Worm (Caenorhabditis elegans) whole organism, L4 larva: ENCODE results near the gene F38E11.6.

Source experiments
- D1046.2 ChIP-seq: fragments of 200-800 bp; sonication (Bioruptor generic); IDR thresholded peaks from 2 replicates; pipeline ENCODE4 v1.3.6; 2022; ENCODE audit warnings: missing genetic modification characterization, missing compliant biosample characterization
- F44E2.7 ChIP-seq: fragments of 200-800 bp; sonication (Bioruptor generic); IDR thresholded peaks from 2 replicates; pipeline ENCODE4 v2.1.2; 2022; ENCODE audit warnings: missing genetic modification characterization, missing compliant biosample characterization
- F49E8.2 ChIP-seq: sonication (generic microtip); optimal IDR thresholded peaks from 2 replicates; lab custom pipeline; 2016; ENCODE audit warnings: missing compliant biosample characterization, mild to moderate bottlenecking, missing genetic modification characterization, borderline replicate concordance
- T20F7.1 ChIP-seq: fragments of 200-800 bp; sonication (Bioruptor generic); optimal IDR thresholded peaks from 2 replicates; lab custom pipeline; 2018; ENCODE audit warnings: mild to moderate bottlenecking, missing genetic modification characterization, missing compliant biosample characterization
- Y105C5A.15 ChIP-seq: fragments of 200-800 bp; sonication (Bioruptor generic); IDR thresholded peaks from 2 replicates; pipeline ENCODE4 v1.3.6; 2022; ENCODE audit warnings: missing genetic modification characterization, missing compliant biosample characterization
- Y5F2A.4 ChIP-seq: fragments of 200-800 bp; sonication (Bioruptor generic); optimal IDR thresholded peaks from 2 replicates; lab custom pipeline; 2018; ENCODE audit warnings: mild to moderate bottlenecking, missing genetic modification characterization, missing compliant biosample characterization
- Y75B8A.6 ChIP-seq: fragments of 200-800 bp; sonication (Bioruptor generic); IDR thresholded peaks from 2 replicates; pipeline ENCODE4 v1.3.6; 2022; ENCODE audit warnings: missing genetic modification reagents, missing genetic modification characterization, missing compliant biosample characterization
- aha-1 ChIP-seq: fragments of 150-350 bp; peaks from one replicate; lab custom pipeline; 2014; ENCODE audit warnings: missing biosample characterization, missing genetic modification characterization
- aly-2 ChIP-seq: sonication (generic microtip); optimal IDR thresholded peaks from 2 replicates; lab custom pipeline; 2018; ENCODE audit warnings: missing biosample characterization, missing genetic modification characterization
- attf-4 ChIP-seq: sonication (generic microtip); optimal IDR thresholded peaks from 3 replicates; lab custom pipeline; 2017; ENCODE audit warnings: missing biosample characterization, missing genetic modification characterization
- ceh-20 ChIP-seq: fragments of 200-800 bp; sonication (Bioruptor generic); IDR thresholded peaks from 2 replicates; pipeline ENCODE4 v1.3.6; 2022; ENCODE audit warnings: missing genetic modification reagents, missing genetic modification characterization, missing compliant biosample characterization
- ceh-32 ChIP-seq: sonication (generic microtip); optimal IDR thresholded peaks from 2 replicates; lab custom pipeline; 2016; ENCODE audit warnings: mild to moderate bottlenecking, missing genetic modification characterization, missing compliant biosample characterization; ENCODE audit not compliant: poor library complexity
- daf-16 ChIP-seq, 3 experiments: sonication (generic microtip); optimal IDR thresholded peaks; 2 replicates each; lab custom pipeline; 2016 to 2017; ENCODE audit warnings: missing genetic modification characterization in 3 of 3, missing genetic modification reagents in 3 of 3, mild to moderate bottlenecking in 2 of 3, missing compliant biosample characterization in 2 of 3, missing biosample characterization in 1 of 3, moderate library complexity in 1 of 3
- dmd-9 ChIP-seq: fragments of 200-800 bp; sonication (Bioruptor generic); IDR thresholded peaks from 2 replicates; pipeline ENCODE4 v1.3.6; 2022; ENCODE audit warnings: missing genetic modification reagents, missing genetic modification characterization, missing compliant biosample characterization
- dpl-1 ChIP-seq: fragments of 150-350 bp; optimal IDR thresholded peaks from 2 replicates; lab custom pipeline; 2014; ENCODE audit warnings: missing biosample characterization, missing genetic modification reagents, missing genetic modification characterization
- gei-8 ChIP-seq: fragments of 200-800 bp; sonication (Bioruptor generic); optimal IDR thresholded peaks from 2 replicates; lab custom pipeline; 2018; ENCODE audit warnings: mild to moderate bottlenecking, missing genetic modification characterization, missing compliant biosample characterization
- hif-1 ChIP-seq, 2 experiments: sonication (generic microtip); optimal IDR thresholded peaks; 2 replicates each; lab custom pipeline; 2016 to 2017; ENCODE audit warnings: missing compliant biosample characterization in 2 of 2, missing genetic modification characterization in 2 of 2, missing genetic modification reagents in 2 of 2, missing genotype in 2 of 2, mild to moderate bottlenecking in 1 of 2
- hmg-1.1 ChIP-seq: fragments of 200-800 bp; sonication (Bioruptor generic); IDR thresholded peaks from 2 replicates; pipeline ENCODE4 v1.3.6; 2022; ENCODE audit warnings: missing genetic modification reagents, missing genetic modification characterization, missing compliant biosample characterization
- lin-1 ChIP-seq: fragments of 200-800 bp; sonication (Bioruptor generic); IDR thresholded peaks from 2 replicates; pipeline ENCODE4 v1.3.6; 2022; ENCODE audit warnings: missing genetic modification reagents, missing genetic modification characterization, missing compliant biosample characterization
- lin-13 ChIP-seq: fragments of 150-350 bp; optimal IDR thresholded peaks from 2 replicates; lab custom pipeline; 2014; ENCODE audit warnings: missing biosample characterization, missing genetic modification reagents, missing genetic modification characterization
- lin-38 ChIP-seq: fragments of 200-800 bp; sonication (Bioruptor generic); IDR thresholded peaks from 2 replicates; pipeline ENCODE4 v1.3.6; 2022; ENCODE audit warnings: missing genetic modification reagents, missing genetic modification characterization, missing compliant biosample characterization
- lin-39 ChIP-seq: fragments of 150-350 bp; optimal IDR thresholded peaks from 2 replicates; lab custom pipeline; 2014; ENCODE audit warnings: missing biosample characterization, missing genetic modification reagents, missing genetic modification characterization
- lir-3 ChIP-seq: sonication (generic microtip); optimal IDR thresholded peaks from 2 replicates; lab custom pipeline; 2016; ENCODE audit warnings: mild to moderate bottlenecking, missing genetic modification characterization, missing compliant biosample characterization
- madf-9 ChIP-seq: fragments of 200-800 bp; sonication (Bioruptor generic); conservative IDR thresholded peaks from 2 replicates; pipeline ENCODE4 v1.3.6; 2022; ENCODE audit warnings: missing genetic modification reagents, missing genetic modification characterization, missing compliant biosample characterization
- mxl-3 ChIP-seq: fragments of 200-800 bp; sonication (Bioruptor generic); optimal IDR thresholded peaks from 2 replicates; lab custom pipeline; 2018; ENCODE audit warnings: mild to moderate bottlenecking, missing genetic modification characterization, missing compliant biosample characterization
- nhr-25 ChIP-seq: sonication (generic microtip); optimal IDR thresholded peaks from 2 replicates; lab custom pipeline; 2017; ENCODE audit warnings: missing genetic modification characterization, mild to moderate bottlenecking, missing compliant biosample characterization, antibody characterized with exemption, moderate library complexity, borderline replicate concordance; ENCODE audit not compliant: insufficient read depth
- pha-4 ChIP-seq, 2 experiments: fragments of 150-350 bp in 1 of 2; fragments of 200-800 bp in 1 of 2; sonication (Bioruptor generic) in 1 of 2; IDR thresholded peaks in 1 of 2; optimal IDR thresholded peaks in 1 of 2; 2 replicates each; pipeline versions ENCODE4 v1.3.6 to Lab custom; 2014 to 2022; ENCODE audit warnings: missing genetic modification characterization in 2 of 2, missing genetic modification reagents in 2 of 2, missing biosample characterization in 1 of 2, missing compliant biosample characterization in 1 of 2
- pqm-1 ChIP-seq: sonication (generic microtip); optimal IDR thresholded peaks from 2 replicates; lab custom pipeline; 2017; ENCODE audit warnings: missing biosample characterization, missing genetic modification characterization
- saeg-2 ChIP-seq: fragments of 200-800 bp; sonication (Bioruptor generic); IDR thresholded peaks from 2 replicates; pipeline ENCODE4 v1.3.6; 2022; ENCODE audit warnings: missing genetic modification reagents, missing genetic modification characterization, missing compliant biosample characterization
- snpc-1.2 ChIP-seq: fragments of 200-800 bp; sonication (Bioruptor generic); IDR thresholded peaks from 2 replicates; pipeline ENCODE4 v1.3.6; 2022; ENCODE audit warnings: missing genetic modification reagents, missing genetic modification characterization, missing compliant biosample characterization
- snpc-4 ChIP-seq: fragments of 150-350 bp; optimal IDR thresholded peaks from 2 replicates; lab custom pipeline; 2014; ENCODE audit warnings: missing biosample characterization, missing genetic modification characterization
- spr-3 ChIP-seq: fragments of 200-800 bp; sonication (Bioruptor generic); optimal IDR thresholded peaks from 2 replicates; lab custom pipeline; 2018; ENCODE audit warnings: mild to moderate bottlenecking, missing genetic modification characterization, missing compliant biosample characterization
- tag-97 ChIP-seq: fragments of 200-800 bp; sonication (Bioruptor generic); IDR thresholded peaks from 2 replicates; pipeline ENCODE4 v1.3.6; 2022; ENCODE audit warnings: missing genetic modification characterization, missing compliant biosample characterization
- unc-130 ChIP-seq: sonication (generic microtip); optimal IDR thresholded peaks from 2 replicates; lab custom pipeline; 2016; ENCODE audit warnings: missing genetic modification reagents, missing genetic modification characterization, missing compliant biosample characterization
- unc-62 ChIP-seq, 3 experiments: fragments of 150-350 bp in 1 of 3; sonication (generic microtip); optimal IDR thresholded peaks in 2 of 3; peaks in 1 of 3; 1 replicate in 1 of 3; 2 replicates in 2 of 3; lab custom pipeline; 2014 to 2017; ENCODE audit warnings: missing biosample characterization in 3 of 3, missing genetic modification characterization in 3 of 3, missing genetic modification reagents in 3 of 3, missing genotype in 1 of 3
- vab-7 ChIP-seq: fragments of 200-800 bp; sonication (Bioruptor generic); IDR thresholded peaks from 2 replicates; pipeline ENCODE4 v1.3.6; 2022; ENCODE audit warnings: missing genetic modification reagents, missing genetic modification characterization, missing compliant biosample characterization
- zfp-2 ChIP-seq: sonication (generic microtip); optimal IDR thresholded peaks from 2 replicates; lab custom pipeline; 2016; ENCODE audit warnings: mild to moderate bottlenecking, missing genetic modification characterization, missing compliant biosample characterization
- zip-11 ChIP-seq: fragments of 200-800 bp; sonication (Bioruptor generic); IDR thresholded peaks from 2 replicates; pipeline ENCODE4 v1.3.6; 2022; ENCODE audit warnings: missing genetic modification characterization, missing compliant biosample characterization
- ztf-11 ChIP-seq: fragments of 150-350 bp; optimal IDR thresholded peaks from 2 replicates; lab custom pipeline; 2014; ENCODE audit warnings: missing biosample characterization, missing genetic modification characterization
- ztf-7 ChIP-seq: fragments of 150-350 bp; optimal IDR thresholded peaks from 2 replicates; lab custom pipeline; 2014; ENCODE audit warnings: missing biosample characterization, missing genetic modification characterization

F38E11.6 gene

ce11 chrIV:9477135-9477928 lies 10.0 kb upstream of the F38E11.6 start, which contains the start of gene wrt-3 (continued):
- TF ChIP-seq Y75B8A.6: no peak; the same call in 1 of the 2 replicates
- peak; percentile 60 for TF ChIP-seq mxl-3
- peak; percentile 71 to 95 for TF ChIP-seq daf-16 (GFP tag; optimal IDR thresholded peaks at IDR 0.05; lab: Kevin White, UChicago)
- TF ChIP-seq daf-16 (tag; optimal IDR thresholded peaks at IDR 0.05; lab: Kevin White, UChicago): no peak
- peak; percentile 86 for TF ChIP-seq aha-1 (tag; lab: Kevin White, UChicago)
- TF ChIP-seq attf-4 (tag; lab: Kevin White, UChicago): peak; percentile 58
- peak; percentile 92 for TF ChIP-seq D1046.2

DNA sequence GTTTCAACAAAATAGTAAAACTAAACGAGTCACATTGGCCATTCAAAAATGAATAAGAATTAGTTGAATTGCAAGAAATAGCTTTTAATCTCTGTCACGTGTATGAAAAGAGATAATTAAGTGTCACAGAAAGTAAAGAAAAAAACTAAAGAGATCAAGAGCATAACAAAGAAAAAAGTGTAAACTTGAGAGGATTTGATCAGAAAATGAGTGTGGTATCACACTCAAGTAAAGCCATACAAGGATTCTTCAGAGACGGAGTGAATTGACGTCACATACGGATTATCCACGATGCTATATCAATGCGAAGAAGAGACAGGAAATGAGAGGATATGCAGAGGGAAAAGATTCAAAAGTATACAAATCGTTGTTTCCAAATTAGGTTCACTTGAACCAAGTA lies 2.0 kb upstream of the F38E11.6 start:
- TF ChIP-seq aha-1 (tag; lab: Kevin White, UChicago) (no peak), lin-39 (tag; lab: Kevin White, UChicago) (no peak), lir-3 (tag; lab: Kevin White, UChicago) (no peak), zip-11 (GFP tag; lab: Robert Waterston, UW) (no peak), pha-4 (GFP tag; IDR thresholded peaks at IDR 0.05; lab: Robert Waterston, UW) (no peak), pha-4 (tag; optimal IDR thresholded peaks at IDR 0.05; lab: Kevin White, UChicago) (no peak), vab-7 (GFP tag; lab: Robert Waterston, UW) (no peak), ceh-32 (tag; lab: Kevin White, UChicago) (no peak), dmd-9 (GFP tag; lab: Robert Waterston, UW) (no peak), pqm-1 (no peak), dpl-1 (no peak), nhr-25 (tag; lab: Kevin White, UChicago) (no peak), ztf-7 (no peak), snpc-4 (tag; lab: Kevin White, UChicago) (no peak), saeg-2 (GFP tag; lab: Robert Waterston, UW) (no peak), T20F7.1 (GFP tag; lab: Kevin White, UChicago) (no peak), tag-97 (GFP tag; lab: Robert Waterston, UW) (no peak), spr-3 (GFP tag; lab: Kevin White, UChicago) (no peak), lin-13 (no peak), Y5F2A.4 (no peak), madf-9 (no peak)
- TF ChIP-seq, all 104 proteins: peak for 0

DNA sequence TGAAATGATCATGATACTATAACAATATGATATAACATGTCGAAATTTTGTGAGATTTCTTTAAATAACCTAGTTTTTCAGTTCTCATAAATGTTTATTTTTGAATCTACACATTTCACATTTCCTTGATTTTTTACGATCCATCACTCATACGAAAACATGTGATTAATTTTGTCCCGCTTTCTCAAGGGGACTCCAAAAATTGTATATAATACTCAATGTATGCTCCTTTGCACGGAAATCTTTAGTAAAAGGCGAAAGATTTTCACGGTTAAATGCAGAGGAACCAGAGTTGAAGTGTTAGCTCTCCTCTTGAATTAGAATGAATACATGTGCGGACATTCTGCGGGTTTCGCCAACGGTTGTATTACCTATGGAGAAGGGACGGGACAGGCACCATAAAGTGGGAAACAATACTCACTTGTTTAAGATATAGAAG lies 3.0 kb downstream of the F38E11.6 start:
- no peak for TF ChIP-seq hmg-1.1 (GFP tag; lab: Robert Waterston, UW)
- no peak for TF ChIP-seq unc-62 (GFP tag; optimal IDR thresholded peaks at IDR 0.05 in 1 of 2; lab: Kevin White, UChicago)
- TF ChIP-seq unc-62 (tag; optimal IDR thresholded peaks at IDR 0.05; lab: Kevin White, UChicago): no peak
- no peak for TF ChIP-seq gei-8 (GFP tag; lab: Kevin White, UChicago)
- no peak for TF ChIP-seq zfp-2 (tag; lab: Kevin White, UChicago)
- no peak for TF ChIP-seq aly-2
- peak; percentile 90 for TF ChIP-seq snpc-1.2
- no peak for TF ChIP-seq mxl-3
- peak; percentile 58 for TF ChIP-seq F49E8.2
- TF ChIP-seq ztf-11: no peak
- TF ChIP-seq hif-1 (tag; optimal IDR thresholded peaks at IDR 0.05; lab: Kevin White, UChicago): no peak
- TF ChIP-seq D1046.2: no peak
- no peak for TF ChIP-seq Y105C5A.15 (GFP tag; lab: Robert Waterston, UW)
- TF ChIP-seq snpc-4 (tag; lab: Kevin White, UChicago): peak; percentile 32
- TF ChIP-seq aha-1 (tag; lab: Kevin White, UChicago): peak; percentile 61
- TF ChIP-seq lin-1 (GFP tag; lab: Robert Waterston, UW): no peak
- TF ChIP-seq F44E2.7 (GFP tag; lab: Robert Waterston, UW): no peak
- TF ChIP-seq lin-38 (GFP tag; lab: Robert Waterston, UW): peak; percentile 29; the same call in 1 of the 2 replicates
- no peak for TF ChIP-seq unc-130 (GFP tag; lab: Kevin White, UChicago)
- no peak for TF ChIP-seq Y75B8A.6
- no peak for TF ChIP-seq ceh-20 (GFP tag; lab: Robert Waterston, UW)
